Fruit fly (Drosophila melanogaster): ENCODE results near the gene spidey.

The spidey gene

dm6 chrX:7909482-7909881 is 751 bp downstream of the spidey start:
- TF ChIP-seq CG9948 (tag; optimal IDR thresholded peaks at IDR 0.05) (no peak), CG4496 (GFP tag; IDR thresholded peaks at IDR 0.05) (0 out of 3 replicates have a peak, but pooled peaks have one; percentile 23)

- no peak for TF ChIP-seq rn (GFP tag; IDR thresholded peaks at IDR 0.05)
- no peak for TF ChIP-seq CG32121 (GFP tag; IDR thresholded peaks at IDR 0.05)
- TF ChIP-seq D1 (tag; optimal IDR thresholded peaks at IDR 0.05), result no peak
- TF ChIP-seq Pif1A (GFP tag; optimal IDR thresholded peaks at IDR 0.05), result no peak
- TF ChIP-seq CG10348 (GFP tag; IDR thresholded peaks at IDR 0.05), result no peak
- peak; percentile 4 for TF ChIP-seq EcR (GFP tag; optimal IDR thresholded peaks at IDR 0.05)
- TF ChIP-seq Pif1B (GFP tag; optimal IDR thresholded peaks at IDR 0.05), result no peak
Observed at dm6 chrX:7911983-7912630, 3.4 kb downstream of the spidey start, which contains the start of gene snz. snz (plus strand) TSS chrX:7912089.

- TF ChIP-seq EcR (GFP tag; optimal IDR thresholded peaks at IDR 0.05) (peak; percentile 12), fd96Ca (GFP tag; IDR thresholded peaks at IDR 0.05) (no peak), gl (tag; optimal IDR thresholded peaks at IDR 0.05) (peak; percentile 42), CG14655 (GFP tag; optimal IDR thresholded peaks at IDR 0.05) (no peak), CG15710 (tag; optimal IDR thresholded peaks at IDR 0.05) (peak; percentile 62), Pif1A (GFP tag; optimal IDR thresholded peaks at IDR 0.05) (no peak), Ets98B (GFP tag; IDR thresholded peaks at IDR 0.05) (peak; percentile 64; the same call in 1 of the 2 replicates), CG9948 (tag; optimal IDR thresholded peaks at IDR 0.05) (peak; percentile 31), Snoo (tag; optimal IDR thresholded peaks at IDR 0.05) (peak; percentile 61), CG12605 (GFP tag; IDR thresholded peaks at IDR 0.05) (no peak), rn (GFP tag; IDR thresholded peaks at IDR 0.05) (no peak), CG34367 (tag; optimal IDR thresholded peaks at IDR 0.05) (peak; percentile 45), CG13204 (GFP tag; optimal IDR thresholded peaks at IDR 0.05) (no peak), CG10348 (GFP tag; IDR thresholded peaks at IDR 0.05) (no peak), CG8301 (tag; optimal IDR thresholded peaks at IDR 0.05) (peak; percentile 50), CG32121 (GFP tag; IDR thresholded peaks at IDR 0.05) (peak; percentile 59), Pif1B (GFP tag; optimal IDR thresholded peaks at IDR 0.05) (no peak), CG8159 (tag; optimal IDR thresholded peaks at IDR 0.05) (no peak), D1 (tag; optimal IDR thresholded peaks at IDR 0.05) (no peak), CG4496 (GFP tag; IDR thresholded peaks at IDR 0.05) (peak; percentile 81; the same call in 2 of the 3 replicates), CG17806 (tag; optimal IDR thresholded peaks at IDR 0.05) (peak; percentile 43)
Observed at dm6 chrX:7920081-7920688, 11.5 kb downstream of the spidey start, which contains the start of the genes hdm and Ykt6. hdm (minus strand) TSS chrX:7920131. Ykt6 (plus strand) TSS chrX:7920409.

dm6 chrX:7923063-7923462 is 14.3 kb downstream of the spidey start:
- no peak for TF ChIP-seq EcR (GFP tag; optimal IDR thresholded peaks at IDR 0.05)
- peak; percentile 35; the same call in 1 of the 2 replicates for TF ChIP-seq CG32121 (GFP tag; IDR thresholded peaks at IDR 0.05)

dm6 chrX:7924913-7925312 is 16.2 kb downstream of the spidey start:
- TF ChIP-seq CG32121 (GFP tag; IDR thresholded peaks at IDR 0.05) (no peak), gl (tag; optimal IDR thresholded peaks at IDR 0.05) (no peak), Pif1A (GFP tag; optimal IDR thresholded peaks at IDR 0.05) (no peak)

dm6 chrX:7930236-7931027 is 21.7 kb downstream of the spidey start:
- TF ChIP-seq Pif1A (GFP tag; optimal IDR thresholded peaks at IDR 0.05) (no peak), CG8159 (tag; optimal IDR thresholded peaks at IDR 0.05) (no peak), CG17806 (tag; optimal IDR thresholded peaks at IDR 0.05) (no peak), CG14655 (GFP tag; optimal IDR thresholded peaks at IDR 0.05) (no peak), Ets98B (GFP tag; IDR thresholded peaks at IDR 0.05) (no peak), CG4496 (GFP tag; IDR thresholded peaks at IDR 0.05) (no peak; the same call in 2 of the 3 replicates), CG8301 (tag; optimal IDR thresholded peaks at IDR 0.05) (peak; percentile 20), EcR (GFP tag; optimal IDR thresholded peaks at IDR 0.05) (peak; percentile 40), Snoo (tag; optimal IDR thresholded peaks at IDR 0.05) (peak; percentile 5), D1 (tag; optimal IDR thresholded peaks at IDR 0.05) (no peak), CG15710 (tag; optimal IDR thresholded peaks at IDR 0.05) (no peak), CG32121 (GFP tag; IDR thresholded peaks at IDR 0.05) (0 out of 2 replicates have a peak, but pooled peaks have one; percentile 34), rn (GFP tag; IDR thresholded peaks at IDR 0.05) (no peak), CG34367 (tag; optimal IDR thresholded peaks at IDR 0.05) (no peak), CG13204 (GFP tag; optimal IDR thresholded peaks at IDR 0.05) (no peak), Pif1B (GFP tag; optimal IDR thresholded peaks at IDR 0.05) (no peak), fd96Ca (GFP tag; IDR thresholded peaks at IDR 0.05) (no peak), gl (tag; optimal IDR thresholded peaks at IDR 0.05) (no peak), CG9948 (tag; optimal IDR thresholded peaks at IDR 0.05) (no peak), CG10348 (GFP tag; IDR thresholded peaks at IDR 0.05) (no peak), CG12605 (GFP tag; IDR thresholded peaks at IDR 0.05) (peak; percentile 40; the same call in 1 of the 2 replicates)

All from whole organism, pupa.